Fruit fly (Drosophila melanogaster) whole organism, embryonic: ENCODE data around the gene CG13359.

Experiments
- Blimp-1 ChIP-seq: fragments of 200-800 bp; sonication (Bioruptor generic); optimal IDR thresholded peaks from 3 replicates; lab custom pipeline; 2018; ENCODE audit warnings: missing biosample characterization, missing genetic modification characterization, mild to moderate bottlenecking, moderate library complexity, missing genetic modification reagents
- CG1024 ChIP-seq: fragments of 200-800 bp; sonication (Bioruptor generic); IDR thresholded peaks from 2 replicates; pipeline ENCODE4 v1.3.6; 2022; ENCODE audit warnings: missing biosample characterization, missing genetic modification characterization
- CG11398 ChIP-seq: fragments of 200-800 bp; sonication (Bioruptor generic); optimal IDR thresholded peaks from 2 replicates; lab custom pipeline; 2016; ENCODE audit warnings: missing biosample characterization, missing genetic modification characterization
- CG11560 ChIP-seq: fragments of 200-800 bp; sonication (Bioruptor generic); IDR thresholded peaks from 3 replicates; pipeline ENCODE4 v1.3.6; 2022; ENCODE audit warnings: missing biosample characterization, missing genetic modification characterization
- CG11695 ChIP-seq: fragments of 200-800 bp; sonication (Bioruptor generic); IDR thresholded peaks from 3 replicates; pipeline ENCODE4 v1.3.6; 2022; ENCODE audit warnings: missing biosample characterization, missing genetic modification characterization
- CG12769 ChIP-seq: fragments of 200-800 bp; sonication (Bioruptor generic); optimal IDR thresholded peaks from 2 replicates; lab custom pipeline; 2019; ENCODE audit warnings: missing biosample characterization, mild to moderate bottlenecking, missing genetic modification characterization, moderate library complexity
- CG13123 ChIP-seq: fragments of 200-800 bp; sonication (Bioruptor generic); optimal IDR thresholded peaks from 2 replicates; lab custom pipeline; 2016; ENCODE audit warnings: missing biosample characterization, missing genetic modification characterization
- CG14441 ChIP-seq: fragments of 200-800 bp; sonication (Bioruptor generic); IDR thresholded peaks from 2 replicates; pipeline ENCODE4 v1.3.6; 2022; ENCODE audit warnings: missing biosample characterization, missing genetic modification characterization
- CG14667 ChIP-seq: fragments of 200-800 bp; sonication (Bioruptor generic); IDR thresholded peaks from 2 replicates; pipeline ENCODE4 v1.3.6; 2022; ENCODE audit warnings: missing biosample characterization, missing genetic modification characterization
- CG15269 ChIP-seq: fragments of 200-800 bp; sonication (Bioruptor generic); optimal IDR thresholded peaks from 2 replicates; lab custom pipeline; 2018; ENCODE audit warnings: missing biosample characterization, mild to moderate bottlenecking, missing genetic modification characterization, moderate library complexity
- CG1603 ChIP-seq: fragments of 200-800 bp; sonication (Bioruptor generic); optimal IDR thresholded peaks from 2 replicates; lab custom pipeline; 2019; ENCODE audit warnings: missing biosample characterization, mild to moderate bottlenecking, missing genetic modification characterization, moderate library complexity
- CG16779 ChIP-seq: fragments of 200-800 bp; sonication (Bioruptor generic); IDR thresholded peaks from 2 replicates; pipeline ENCODE4 v1.3.6; 2022; ENCODE audit warnings: missing biosample characterization, missing genetic modification characterization
- CG2889 ChIP-seq: fragments of 200-800 bp; sonication (Bioruptor generic); IDR thresholded peaks from 3 replicates; pipeline ENCODE4 v1.3.6; 2022; ENCODE audit warnings: missing biosample characterization, missing genetic modification characterization
- CG30431 ChIP-seq: fragments of 200-800 bp; sonication (Bioruptor generic); optimal IDR thresholded peaks from 2 replicates; lab custom pipeline; 2017; ENCODE audit warnings: missing biosample characterization, missing genetic modification characterization
- CG33557 ChIP-seq: fragments of 200-800 bp; sonication (Bioruptor generic); optimal IDR thresholded peaks from 2 replicates; lab custom pipeline; 2019; ENCODE audit warnings: missing biosample characterization, mild to moderate bottlenecking, missing genetic modification characterization, moderate library complexity
- CG3407 ChIP-seq: fragments of 200-800 bp; sonication (Bioruptor generic); optimal IDR thresholded peaks from 2 replicates; lab custom pipeline; 2018; ENCODE audit warnings: missing biosample characterization, mild to moderate bottlenecking, missing genetic modification characterization
- CG34422 ChIP-seq: fragments of 200-800 bp; sonication (Bioruptor generic); IDR thresholded peaks from 3 replicates; pipeline ENCODE4 v1.3.6; 2022; ENCODE audit warnings: missing biosample characterization, missing genetic modification characterization
- CG4282 ChIP-seq: fragments of 200-800 bp; sonication (Bioruptor generic); optimal IDR thresholded peaks from 2 replicates; lab custom pipeline; 2016; ENCODE audit warnings: missing biosample characterization, missing genetic modification characterization
- CG7357 ChIP-seq: fragments of 200-800 bp; sonication (Bioruptor generic); IDR thresholded peaks from 3 replicates; pipeline ENCODE4 v1.3.6; 2022; ENCODE audit warnings: missing biosample characterization, missing genetic modification characterization
- CG8478 ChIP-seq: fragments of >200 bp; optimal IDR thresholded peaks from 2 replicates; lab custom pipeline; 2018
- CTCF ChIP-seq: fragments of 200-800 bp; sonication (Bioruptor generic); optimal IDR thresholded peaks from 2 replicates; lab custom pipeline; 2017; ENCODE audit warnings: missing biosample characterization, mild to moderate bottlenecking, missing genetic modification characterization, moderate library complexity
- Camta ChIP-seq: fragments of 200-800 bp; sonication (Bioruptor generic); optimal IDR thresholded peaks from 2 replicates; lab custom pipeline; 2016; ENCODE audit warnings: missing biosample characterization, missing genetic modification characterization
- Chrac-16 ChIP-seq: fragments of 200-800 bp; sonication (Bioruptor generic); optimal IDR thresholded peaks from 3 replicates; lab custom pipeline; 2016; ENCODE audit warnings: missing biosample characterization, missing genetic modification characterization
- Dek ChIP-seq: fragments of 200-800 bp; sonication (Bioruptor generic); optimal IDR thresholded peaks from 3 replicates; lab custom pipeline; 2019; ENCODE audit warnings: missing biosample characterization, mild to moderate bottlenecking, missing genetic modification characterization, moderate library complexity
- Kr ChIP-seq: fragments of 200-800 bp; sonication (Bioruptor generic); optimal IDR thresholded peaks from 2 replicates; lab custom pipeline; 2017; ENCODE audit warnings: missing biosample characterization, mild to moderate bottlenecking, missing genetic modification characterization
- MBD-R2 ChIP-seq: fragments of 200-800 bp; sonication (Bioruptor generic); IDR thresholded peaks from 2 replicates; pipeline ENCODE4 v1.3.6; 2022; ENCODE audit warnings: missing biosample characterization, missing genetic modification characterization
- MESR4 ChIP-seq: fragments of 200-800 bp; sonication (Bioruptor generic); optimal IDR thresholded peaks from 2 replicates; lab custom pipeline; 2018; ENCODE audit warnings: missing biosample characterization, mild to moderate bottlenecking, missing genetic modification characterization, moderate library complexity
- NFAT ChIP-seq: fragments of 200-800 bp; sonication (Bioruptor generic); IDR thresholded peaks from 2 replicates; pipeline ENCODE4 v1.3.6; 2022; ENCODE audit warnings: missing biosample characterization, missing genetic modification characterization
- Opbp ChIP-seq: fragments of 200-800 bp; sonication (Bioruptor generic); IDR thresholded peaks from 3 replicates; pipeline ENCODE4 v1.3.6; 2022; ENCODE audit warnings: missing biosample characterization, missing genetic modification characterization; ENCODE audit not compliant: partially characterized antibody
- PHDP ChIP-seq: fragments of 200-800 bp; sonication (Bioruptor generic); optimal IDR thresholded peaks from 3 replicates; lab custom pipeline; 2018; ENCODE audit warnings: missing biosample characterization, mild to moderate bottlenecking, missing genetic modification characterization, moderate library complexity
- Poxn ChIP-seq: fragments of 200-800 bp; sonication (Bioruptor generic); IDR thresholded peaks from 2 replicates; pipeline ENCODE4 v1.3.6; 2022; ENCODE audit warnings: missing biosample characterization, missing genetic modification characterization
- Rx ChIP-seq: fragments of 200-800 bp; sonication (Bioruptor generic); IDR thresholded peaks from 2 replicates; pipeline ENCODE4 v1.3.6; 2022; ENCODE audit warnings: missing biosample characterization, missing genetic modification characterization
- Sry-β ChIP-seq: fragments of 200-800 bp; sonication (Bioruptor generic); optimal IDR thresholded peaks from 2 replicates; lab custom pipeline; 2018; ENCODE audit warnings: missing biosample characterization, mild to moderate bottlenecking, missing genetic modification characterization, moderate library complexity
- cato ChIP-seq: fragments of 200-800 bp; sonication (Bioruptor generic); optimal IDR thresholded peaks from 2 replicates; lab custom pipeline; 2016; ENCODE audit warnings: missing biosample characterization, missing genetic modification characterization, borderline replicate concordance
- chinmo ChIP-seq: fragments of 200-800 bp; sonication (Bioruptor generic); IDR thresholded peaks from 4 replicates; pipeline ENCODE4 v1.3.6; 2022; ENCODE audit warnings: missing biosample characterization, missing genetic modification characterization; ENCODE audit not compliant: partially characterized antibody
- dmrt11E ChIP-seq: fragments of 200-800 bp; sonication (Bioruptor generic); optimal IDR thresholded peaks from 3 replicates; lab custom pipeline; 2018; ENCODE audit warnings: missing biosample characterization, mild to moderate bottlenecking, missing genetic modification characterization, moderate library complexity
- eve ChIP-seq, 2 experiments: fragments of >200 bp; optimal IDR thresholded peaks; 2 replicates each; lab custom pipeline; 2017; ENCODE audit warnings: missing biosample characterization in 2 of 2, missing genetic modification characterization in 2 of 2
- exex ChIP-seq: fragments of 200-800 bp; sonication (Bioruptor generic); optimal IDR thresholded peaks from 4 replicates; lab custom pipeline; 2018; ENCODE audit warnings: missing biosample characterization, mild to moderate bottlenecking, missing genetic modification characterization, moderate library complexity
- ftz-f1 ChIP-seq: fragments of 200-800 bp; sonication (Bioruptor generic); optimal IDR thresholded peaks from 2 replicates; lab custom pipeline; 2016; ENCODE audit warnings: missing biosample characterization, missing genetic modification characterization
- jing ChIP-seq: fragments of 200-800 bp; sonication (Bioruptor generic); optimal IDR thresholded peaks from 2 replicates; lab custom pipeline; 2018; ENCODE audit warnings: missing biosample characterization, mild to moderate bottlenecking, missing genetic modification characterization
- knrl ChIP-seq: fragments of 200-800 bp; sonication (Bioruptor generic); IDR thresholded peaks from 3 replicates; pipeline ENCODE4 v1.3.6; 2022; ENCODE audit warnings: missing biosample characterization, missing genetic modification characterization; ENCODE audit not compliant: partially characterized antibody
- nau ChIP-seq: fragments of 200-800 bp; sonication (Bioruptor generic); optimal IDR thresholded peaks from 3 replicates; lab custom pipeline; 2017; ENCODE audit warnings: missing biosample characterization, mild to moderate bottlenecking, missing genetic modification characterization, missing genetic modification reagents
- pros ChIP-seq: fragments of 200-800 bp; sonication (Bioruptor generic); optimal IDR thresholded peaks from 3 replicates; lab custom pipeline; 2019; ENCODE audit warnings: missing biosample characterization, mild to moderate bottlenecking, missing genetic modification characterization, moderate library complexity
- sens ChIP-seq: fragments of 200-800 bp; sonication (Bioruptor generic); peaks from one replicate; lab custom pipeline; 2016; ENCODE audit warnings: missing biosample characterization, missing genetic modification characterization
- sima ChIP-seq: fragments of 200-800 bp; sonication (Bioruptor generic); optimal IDR thresholded peaks from 2 replicates; lab custom pipeline; 2016; ENCODE audit warnings: missing biosample characterization, missing genetic modification characterization
- slou ChIP-seq: fragments of 200-800 bp; sonication (Bioruptor generic); optimal IDR thresholded peaks from 3 replicates; lab custom pipeline; 2016; ENCODE audit warnings: missing biosample characterization, missing genetic modification characterization
- wdn ChIP-seq: fragments of 200-800 bp; sonication (Bioruptor generic); IDR thresholded peaks from 2 replicates; pipeline ENCODE4 v1.3.6; 2022; ENCODE audit warnings: missing biosample characterization, missing genetic modification characterization
- wek ChIP-seq: fragments of 200-800 bp; sonication (Bioruptor generic); optimal IDR thresholded peaks from 3 replicates; lab custom pipeline; 2018; ENCODE audit warnings: missing biosample characterization, mild to moderate bottlenecking, missing genetic modification characterization, moderate library complexity
- zf30C ChIP-seq: fragments of 200-800 bp; sonication (Bioruptor generic); optimal IDR thresholded peaks from 3 replicates; lab custom pipeline; 2018; ENCODE audit warnings: missing biosample characterization, mild to moderate bottlenecking, missing genetic modification characterization
- zfh1 ChIP-seq: fragments of 200-800 bp; sonication (Bioruptor generic); IDR thresholded peaks from 3 replicates; pipeline ENCODE4 v1.3.6; 2022; ENCODE audit warnings: missing biosample characterization, missing genetic modification characterization

CG13359 gene

DNA sequence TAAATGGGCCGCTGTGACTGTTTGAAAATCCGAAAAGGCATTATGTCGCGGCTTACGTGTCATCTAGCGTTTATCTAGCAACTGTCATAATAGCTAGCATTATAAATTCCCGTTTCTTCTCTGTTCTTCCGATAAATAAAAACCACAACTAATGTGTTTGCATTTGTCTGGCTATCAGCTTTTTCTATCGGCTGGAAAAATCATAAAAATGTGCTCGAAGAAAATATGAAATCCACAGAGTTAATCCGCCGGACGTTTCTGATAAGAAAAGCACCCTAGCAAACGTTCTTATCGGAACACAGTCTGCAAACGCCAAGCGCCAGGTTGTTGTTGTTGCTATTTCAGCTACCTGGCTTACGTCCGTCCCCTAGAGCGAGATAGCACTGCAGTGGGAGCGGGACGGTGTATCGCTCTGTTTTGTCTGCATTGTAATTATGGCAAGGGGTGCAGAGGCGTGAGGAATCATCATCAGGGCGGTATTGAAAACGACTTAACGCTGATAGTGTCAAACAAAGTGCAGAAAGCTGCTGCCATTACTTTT lies 29.0 kb downstream of the CG13359 start (continued):
- TF ChIP-seq Dek (tag; lab: Kevin White, UChicago) (no peak), CG2889 (GFP tag; lab: Robert Waterston, UW) (no peak), Chrac-16 (GFP tag; lab: Kevin White, UChicago) (no peak), slou (no peak), pros (GFP tag; lab: Kevin White, UChicago) (peak; percentile 26), Opbp (no peak), Poxn (no peak), Sry-β (GFP tag; lab: Kevin White, UChicago) (no peak), exex (tag; lab: Kevin White, UChicago) (peak; percentile 58), eve (GFP tag; optimal IDR thresholded peaks at IDR 0.05; lab: Kevin White, UChicago) (peak in 1 of 2 experiments; percentile 32), CG14667 (GFP tag; lab: Robert Waterston, UW) (no peak), chinmo (GFP tag; lab: Robert Waterston, UW) (0 out of 4 replicates have a peak, but pooled peaks have one; percentile 39)

- no peak for TF ChIP-seq Poxn
- TF ChIP-seq CG16779: no peak
- no peak for TF ChIP-seq CG14441 (GFP tag; lab: Robert Waterston, UW)
- no peak for TF ChIP-seq CG34422 (GFP tag; lab: Robert Waterston, UW)
- no peak for TF ChIP-seq PHDP (tag; lab: Kevin White, UChicago)
- no peak for TF ChIP-seq CG8478
- no peak for TF ChIP-seq zfh1 (GFP tag; lab: Robert Waterston, UW)
- no peak for TF ChIP-seq CG4282 (GFP tag; lab: Kevin White, UChicago)
- TF ChIP-seq CG11398: peak; percentile 8
- no peak for TF ChIP-seq zf30C (GFP tag; lab: Kevin White, UChicago)
- no peak for TF ChIP-seq NFAT (GFP tag; lab: Robert Waterston, UW)
- no peak for TF ChIP-seq CG13123 (GFP tag; lab: Kevin White, UChicago)
- TF ChIP-seq wek (GFP tag; lab: Kevin White, UChicago): peak; percentile 7
- TF ChIP-seq Kr (GFP tag; lab: Kevin White, UChicago): no peak
- TF ChIP-seq CG1024 (GFP tag; lab: Robert Waterston, UW): no peak
- TF ChIP-seq sima (GFP tag; lab: Kevin White, UChicago): no peak
- no peak for TF ChIP-seq Camta
- no peak for TF ChIP-seq CG11695 (GFP tag; lab: Robert Waterston, UW)
- TF ChIP-seq knrl (GFP tag; lab: Robert Waterston, UW): no peak
- no peak for TF ChIP-seq CG1603 (tag; lab: Kevin White, UChicago)
- no peak for TF ChIP-seq dmrt11E (tag; lab: Kevin White, UChicago)
- TF ChIP-seq CG3407 (GFP tag; lab: Kevin White, UChicago): no peak
- peak; percentile 76 for TF ChIP-seq sens (GFP tag; lab: Kevin White, UChicago)
- no peak for TF ChIP-seq CG11560 (tag; lab: Robert Waterston, UW)
- TF ChIP-seq CTCF: no peak
- no peak for TF ChIP-seq CG12769 (tag; lab: Kevin White, UChicago)
- TF ChIP-seq cato (GFP tag; lab: Kevin White, UChicago): no peak
- TF ChIP-seq Rx (GFP tag; lab: Robert Waterston, UW): no peak
- no peak for TF ChIP-seq MESR4
- TF ChIP-seq Blimp-1: peak; percentile 52
- TF ChIP-seq CG33557 (GFP tag; lab: Kevin White, UChicago): no peak
- no peak for TF ChIP-seq jing (GFP tag; lab: Kevin White, UChicago)
- TF ChIP-seq ftz-f1 (GFP tag; lab: Kevin White, UChicago): no peak
- TF ChIP-seq MBD-R2 (GFP tag; lab: Robert Waterston, UW): no peak
- no peak for TF ChIP-seq CG15269 (tag; lab: Kevin White, UChicago)
- no peak for TF ChIP-seq wdn (GFP tag; lab: Robert Waterston, UW)
- no peak for TF ChIP-seq CG7357 (GFP tag; lab: Robert Waterston, UW)
- TF ChIP-seq nau (GFP tag; lab: Kevin White, UChicago): peak; percentile 25
- TF ChIP-seq CG30431 (GFP tag; lab: Kevin White, UChicago): no peak
These were observed 30.8 kb downstream of the CG13359 start for dm6 chrX:772305-772986.
